Worm (Caenorhabditis elegans) whole organism, young adult: ENCODE results near the gene col-144.

Experiments
- ama-1 ChIP-seq, 3 experiments: fragments of 150-350 bp in 1 of 3; sonication (generic microtip) in 2 of 3; optimal IDR thresholded peaks; 2 replicates each; lab custom pipeline; 2014 to 2018; ENCODE audit warnings: missing biosample characterization in 2 of 3, missing genetic modification characterization in 2 of 3, missing genetic modification reagents in 2 of 3
- attf-5 ChIP-seq: fragments of 200-800 bp; sonication (Bioruptor generic); optimal IDR thresholded peaks from 2 replicates; lab custom pipeline; 2018; ENCODE audit warnings: mild to moderate bottlenecking, missing genetic modification characterization, missing compliant biosample characterization
- ccch-3 ChIP-seq: fragments of 200-800 bp; sonication (Bioruptor generic); optimal IDR thresholded peaks from 2 replicates; lab custom pipeline; 2018; ENCODE audit warnings: mild to moderate bottlenecking, missing genetic modification characterization, missing compliant biosample characterization
- egl-18 ChIP-seq: fragments of 200-800 bp; sonication (Bioruptor generic); IDR thresholded peaks from 2 replicates; pipeline ENCODE4 v1.3.6; 2022; ENCODE audit warnings: missing genetic modification reagents, missing genetic modification characterization, missing compliant biosample characterization
- ztf-6 ChIP-seq: fragments of 200-800 bp; sonication (Bioruptor generic); IDR thresholded peaks from 2 replicates; pipeline ENCODE4 v1.3.6; 2022; ENCODE audit warnings: missing genetic modification reagents, missing genetic modification characterization, missing compliant biosample characterization

DNA sequence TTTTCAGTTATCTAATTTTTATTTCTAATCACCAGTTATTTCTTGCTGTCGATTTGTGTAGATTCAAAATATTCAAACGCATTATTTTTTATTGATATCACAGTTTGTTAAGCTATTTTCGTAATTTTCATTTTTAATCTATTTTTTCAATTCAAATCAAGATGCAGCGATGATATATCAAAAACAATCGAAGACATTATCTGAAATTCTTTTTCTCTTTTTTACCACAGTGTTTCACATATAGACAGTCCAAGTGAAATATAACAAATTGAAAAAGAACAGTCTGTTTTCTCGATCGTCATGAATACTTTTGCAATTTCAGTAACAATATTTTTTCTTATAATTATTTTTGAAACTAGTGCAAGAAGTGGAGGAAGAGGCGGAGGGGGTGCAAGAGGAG, 35.1 kb downstream of the col-144 start, which contains the start of gene F21C10.5:
- TF ChIP-seq ama-1 (optimal IDR thresholded peaks at IDR 0.05; lab: Kevin White, UChicago), result no peak
- TF ChIP-seq ama-1 (GFP tag; optimal IDR thresholded peaks at IDR 0.05; lab: Kevin White, UChicago), result no peak
- TF ChIP-seq ccch-3 (GFP tag; lab: Kevin White, UChicago), result no peak
- no peak for TF ChIP-seq attf-5 (GFP tag; lab: Kevin White, UChicago)
- no peak for TF ChIP-seq ztf-6 (GFP tag; lab: Robert Waterston, UW)
- no peak for TF ChIP-seq egl-18
